Worm (Caenorhabditis elegans) whole organism, L3 larva: ENCODE results near the gene inx-7.

ENCODE experiments used
- R02D3.7 ChIP-seq: fragments of 150-350 bp; optimal IDR thresholded peaks from 2 replicates; lab custom pipeline; 2014; ENCODE audit warnings: missing biosample characterization, missing genetic modification characterization
- ZK546.5 ChIP-seq: sonication (generic microtip); optimal IDR thresholded peaks from 2 replicates; lab custom pipeline; 2017; ENCODE audit warnings: missing biosample characterization, missing genetic modification characterization
- aly-2 ChIP-seq: fragments of 150-350 bp; optimal IDR thresholded peaks from 2 replicates; lab custom pipeline; 2014; ENCODE audit warnings: missing biosample characterization, missing genetic modification characterization
- ama-1 ChIP-seq: fragments of 150-350 bp; optimal IDR thresholded peaks from 2 replicates; lab custom pipeline; 2018
- ceh-16 ChIP-seq: sonication (generic microtip); optimal IDR thresholded peaks from 2 replicates; lab custom pipeline; 2017; ENCODE audit warnings: missing biosample characterization, missing genetic modification characterization
- ceh-9 ChIP-seq: sonication (generic microtip); optimal IDR thresholded peaks from 2 replicates; lab custom pipeline; 2018; ENCODE audit warnings: missing biosample characterization, missing genetic modification characterization
- daf-12 ChIP-seq: fragments of 150-350 bp; optimal IDR thresholded peaks from 2 replicates; lab custom pipeline; 2014; ENCODE audit warnings: missing biosample characterization, missing genetic modification reagents, missing genetic modification characterization
- egl-27 ChIP-seq: sonication (generic microtip); optimal IDR thresholded peaks from 4 replicates; lab custom pipeline; 2017; ENCODE audit warnings: missing biosample characterization, missing genetic modification reagents, missing genetic modification characterization
- elt-1 ChIP-seq: fragments of 150-350 bp; optimal IDR thresholded peaks from 2 replicates; lab custom pipeline; 2014; ENCODE audit warnings: missing biosample characterization, missing genetic modification characterization
- elt-2 ChIP-seq: sonication (generic microtip); optimal IDR thresholded peaks from 2 replicates; lab custom pipeline; 2016; ENCODE audit warnings: missing genetic modification reagents, mild to moderate bottlenecking, missing genetic modification characterization, missing compliant biosample characterization
- eor-1 ChIP-seq, 2 experiments: fragments of 150-350 bp; optimal IDR thresholded peaks; 2 replicates each; lab custom pipeline; 2014 to 2018; ENCODE audit warnings: missing biosample characterization in 2 of 2, missing genetic modification characterization in 2 of 2
- fkh-10 ChIP-seq: sonication (generic microtip); optimal IDR thresholded peaks from 2 replicates; lab custom pipeline; 2017; ENCODE audit warnings: missing biosample characterization, missing genetic modification reagents, missing genetic modification characterization
- fkh-2 ChIP-seq: fragments of 150-350 bp; optimal IDR thresholded peaks from 2 replicates; lab custom pipeline; 2014; ENCODE audit warnings: missing biosample characterization, missing genetic modification reagents, missing genetic modification characterization
- fos-1 ChIP-seq: fragments of 150-350 bp; optimal IDR thresholded peaks from 2 replicates; lab custom pipeline; 2014; ENCODE audit warnings: missing biosample characterization, missing genetic modification characterization
- hmg-11 ChIP-seq: sonication (generic microtip); optimal IDR thresholded peaks from 2 replicates; lab custom pipeline; 2016; ENCODE audit warnings: missing genetic modification characterization, missing compliant biosample characterization
- jun-1 ChIP-seq: fragments of 150-350 bp; optimal IDR thresholded peaks from 2 replicates; lab custom pipeline; 2014; ENCODE audit warnings: missing biosample characterization, missing genetic modification reagents, missing genetic modification characterization
- lin-15B ChIP-seq: fragments of 150-350 bp; optimal IDR thresholded peaks from 2 replicates; lab custom pipeline; 2014; ENCODE audit warnings: missing biosample characterization, missing genetic modification characterization
- lin-39 ChIP-seq: fragments of 150-350 bp; optimal IDR thresholded peaks from 2 replicates; lab custom pipeline; 2018; ENCODE audit warnings: missing biosample characterization, missing genetic modification reagents, missing genetic modification characterization
- mdl-1 ChIP-seq: fragments of 150-350 bp; optimal IDR thresholded peaks from 2 replicates; lab custom pipeline; 2014; ENCODE audit warnings: missing biosample characterization, missing genetic modification characterization
- mml-1 ChIP-seq: fragments of 150-350 bp; sonication (generic microtip); optimal IDR thresholded peaks from 3 replicates; lab custom pipeline; 2014; ENCODE audit warnings: missing biosample characterization, missing genetic modification characterization
- nfya-1 ChIP-seq: sonication (generic microtip); optimal IDR thresholded peaks from 2 replicates; lab custom pipeline; 2017; ENCODE audit warnings: missing genetic modification characterization, mild to moderate bottlenecking, missing compliant biosample characterization, antibody characterized with exemption, moderate library complexity; ENCODE audit not compliant: insufficient read depth
- nhr-11 ChIP-seq: fragments of 150-350 bp; optimal IDR thresholded peaks from 2 replicates; lab custom pipeline; 2014; ENCODE audit warnings: missing biosample characterization, missing genetic modification characterization
- nhr-237 ChIP-seq: fragments of 150-350 bp; optimal IDR thresholded peaks from 2 replicates; lab custom pipeline; 2014; ENCODE audit warnings: missing biosample characterization, missing genetic modification characterization
- nhr-25 ChIP-seq: sonication (generic microtip); optimal IDR thresholded peaks from 2 replicates; lab custom pipeline; 2017; ENCODE audit warnings: missing biosample characterization, missing genetic modification characterization
- nhr-28 ChIP-seq: fragments of 150-350 bp; optimal IDR thresholded peaks from 2 replicates; lab custom pipeline; 2014; ENCODE audit warnings: missing biosample characterization, missing genetic modification characterization
- nhr-43 ChIP-seq: sonication (generic microtip); optimal IDR thresholded peaks from 2 replicates; lab custom pipeline; 2016; ENCODE audit warnings: mild to moderate bottlenecking, missing genetic modification characterization, missing compliant biosample characterization; ENCODE audit not compliant: poor library complexity, severe bottlenecking
- nhr-67 ChIP-seq: fragments of 150-350 bp; optimal IDR thresholded peaks from 2 replicates; lab custom pipeline; 2014; ENCODE audit warnings: missing biosample characterization, missing genetic modification characterization
- nhr-76 ChIP-seq: fragments of 150-350 bp; sonication (generic microtip); optimal IDR thresholded peaks from 5 replicates; lab custom pipeline; 2014; ENCODE audit warnings: missing biosample characterization, missing genetic modification characterization
- nhr-77 ChIP-seq: fragments of 150-350 bp; optimal IDR thresholded peaks from 2 replicates; lab custom pipeline; 2014; ENCODE audit warnings: missing biosample characterization, missing genetic modification characterization
- pha-4 ChIP-seq: fragments of 150-350 bp; optimal IDR thresholded peaks from 2 replicates; lab custom pipeline; 2014; ENCODE audit warnings: missing biosample characterization, missing genetic modification reagents, missing genetic modification characterization
- sea-2 ChIP-seq: fragments of 150-350 bp; sonication (generic microtip); optimal IDR thresholded peaks from 4 replicates; lab custom pipeline; 2014; ENCODE audit warnings: missing biosample characterization, missing genetic modification reagents, missing genetic modification characterization
- skn-1 ChIP-seq: fragments of 150-350 bp; optimal IDR thresholded peaks from 2 replicates; lab custom pipeline; 2014; ENCODE audit warnings: missing biosample characterization, missing genetic modification characterization
- snpc-4 ChIP-seq: fragments of 150-350 bp; optimal IDR thresholded peaks from 2 replicates; lab custom pipeline; 2014; ENCODE audit warnings: missing biosample characterization, missing genetic modification characterization
- tbx-2 ChIP-seq: sonication (generic microtip); optimal IDR thresholded peaks from 2 replicates; lab custom pipeline; 2016; ENCODE audit warnings: mild to moderate bottlenecking, missing genetic modification characterization, missing compliant biosample characterization
- ztf-4 ChIP-seq: fragments of 150-350 bp; optimal IDR thresholded peaks from 2 replicates; lab custom pipeline; 2014; ENCODE audit warnings: missing biosample characterization, missing genetic modification characterization

Gene inx-7

ce11 chrIV:5946602-5947444 is at the start of gene inx-7:
inx-7 (minus strand) TSS chrIV:5946638.
- no peak for TF ChIP-seq nhr-11 (tag; lab: Kevin White, UChicago)
- no peak for TF ChIP-seq elt-2 (tag; lab: Kevin White, UChicago)
- peak; percentile 27 for TF ChIP-seq R02D3.7 (tag; lab: Kevin White, UChicago)
- no peak for TF ChIP-seq eor-1 (tag; optimal IDR thresholded peaks at IDR 0.05; lab: Kevin White, UChicago)
- TF ChIP-seq lin-15B (tag; lab: Kevin White, UChicago): no peak
- TF ChIP-seq mml-1 (tag; lab: Kevin White, UChicago): no peak
- TF ChIP-seq hmg-11 (tag; lab: Kevin White, UChicago): peak; percentile 4
- no peak for TF ChIP-seq snpc-4 (tag; lab: Kevin White, UChicago)
- no peak for TF ChIP-seq sea-2 (GFP tag; lab: Kevin White, UChicago)
- no peak for TF ChIP-seq daf-12 (tag; lab: Kevin White, UChicago)
- TF ChIP-seq nfya-1 (tag; lab: Kevin White, UChicago): no peak
- peak; percentile 32 for TF ChIP-seq nhr-43 (tag; lab: Kevin White, UChicago)
- TF ChIP-seq lin-39 (tag; lab: Kevin White, UChicago): peak; percentile 6
- no peak for TF ChIP-seq fkh-10 (GFP tag; lab: Kevin White, UChicago)
- no peak for TF ChIP-seq nhr-76 (tag; lab: Kevin White, UChicago)
- no peak for TF ChIP-seq elt-1 (tag; lab: Kevin White, UChicago)
- peak; percentile 3 for TF ChIP-seq nhr-25 (tag; lab: Kevin White, UChicago)
- no peak for TF ChIP-seq fos-1 (tag; lab: Kevin White, UChicago)
- peak; percentile 53 for TF ChIP-seq ama-1 (lab: Kevin White, UChicago)
- TF ChIP-seq, all 47 proteins: peak for 6

- TF ChIP-seq aly-2 (tag; lab: Kevin White, UChicago): no peak
- no peak for TF ChIP-seq nhr-76 (tag; lab: Kevin White, UChicago)
- no peak for TF ChIP-seq ceh-9
- no peak for TF ChIP-seq ceh-16 (tag; lab: Kevin White, UChicago)
- no peak for TF ChIP-seq nfya-1 (tag; lab: Kevin White, UChicago)
- no peak for TF ChIP-seq nhr-28 (tag; lab: Kevin White, UChicago)
- TF ChIP-seq ZK546.5 (tag; lab: Kevin White, UChicago): no peak
- TF ChIP-seq R02D3.7 (tag; lab: Kevin White, UChicago): no peak
- no peak for TF ChIP-seq ztf-4 (tag; lab: Kevin White, UChicago)
- no peak for TF ChIP-seq hmg-11 (tag; lab: Kevin White, UChicago)
- TF ChIP-seq jun-1 (tag; lab: Kevin White, UChicago): no peak
- TF ChIP-seq sea-2 (GFP tag; lab: Kevin White, UChicago): no peak
- no peak for TF ChIP-seq lin-39 (tag; lab: Kevin White, UChicago)
- TF ChIP-seq, all 47 proteins: peak for 0
Measured at ce11 chrIV:5990503-5990902, 44.1 kb upstream of the inx-7 start.

DNA sequence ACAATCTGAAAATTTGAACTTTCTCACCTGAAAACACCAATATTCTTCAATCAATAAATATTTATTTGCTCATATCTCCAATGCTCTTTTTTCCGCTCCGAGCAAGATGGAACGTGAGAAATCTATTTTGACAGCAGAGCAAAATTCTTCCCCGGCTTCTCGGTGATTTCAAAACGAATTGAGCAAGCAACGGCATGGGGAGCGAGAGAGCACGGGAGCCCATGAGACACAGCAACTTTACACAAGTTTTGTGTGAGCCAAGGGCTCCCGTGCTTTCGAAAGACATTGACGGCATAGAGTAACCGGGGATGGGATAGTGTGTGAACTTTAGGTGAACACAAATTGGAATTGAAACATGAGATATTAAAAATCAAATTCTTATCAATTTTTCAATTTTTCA is 40.4 kb upstream of the inx-7 start:
- TF ChIP-seq elt-2 (tag; lab: Kevin White, UChicago): no peak
- no peak for TF ChIP-seq ztf-4 (tag; lab: Kevin White, UChicago)
- no peak for TF ChIP-seq egl-27 (tag; lab: Kevin White, UChicago)
- TF ChIP-seq ama-1 (lab: Kevin White, UChicago): no peak
- no peak for TF ChIP-seq nhr-67 (tag; lab: Kevin White, UChicago)
- no peak for TF ChIP-seq tbx-2
- TF ChIP-seq aly-2 (tag; lab: Kevin White, UChicago): no peak
- no peak for TF ChIP-seq nhr-77 (tag; lab: Kevin White, UChicago)
- TF ChIP-seq nhr-25 (tag; lab: Kevin White, UChicago): no peak
- TF ChIP-seq skn-1: no peak
- TF ChIP-seq pha-4 (tag; lab: Kevin White, UChicago): no peak
- TF ChIP-seq mdl-1 (tag; lab: Kevin White, UChicago): no peak
- TF ChIP-seq nhr-237 (tag; lab: Kevin White, UChicago): no peak
- no peak for TF ChIP-seq fos-1 (tag; lab: Kevin White, UChicago)
- no peak for TF ChIP-seq R02D3.7 (tag; lab: Kevin White, UChicago)
- no peak for TF ChIP-seq fkh-2 (tag; lab: Kevin White, UChicago)
- TF ChIP-seq, all 47 proteins: peak for 0
